Fruit fly (Drosophila melanogaster) whole organism, prepupa: ENCODE measurements around the gene CG13126.

Source experiments
- Blimp-1 ChIP-seq: fragments of 200-800 bp; sonication (Bioruptor generic); optimal IDR thresholded peaks from 3 replicates; lab custom pipeline; 2017; ENCODE audit warnings: missing biosample characterization, missing genetic modification characterization, mild to moderate bottlenecking, moderate library complexity, missing genetic modification reagents
- CG10631 ChIP-seq: fragments of 200-800 bp; sonication (Bioruptor generic); optimal IDR thresholded peaks from 2 replicates; lab custom pipeline; 2016; ENCODE audit warnings: missing biosample characterization, missing genetic modification characterization
- CG10669 ChIP-seq: fragments of 200-800 bp; sonication (Bioruptor generic); optimal IDR thresholded peaks from 3 replicates; lab custom pipeline; 2018; ENCODE audit warnings: missing biosample characterization, mild to moderate bottlenecking, missing genetic modification characterization, moderate library complexity
- CG11294 ChIP-seq: fragments of 200-800 bp; sonication (Bioruptor generic); IDR thresholded peaks from 2 replicates; pipeline ENCODE4 v1.3.6; 2022; ENCODE audit warnings: missing biosample characterization, missing genetic modification characterization
- CG11902 ChIP-seq: fragments of 200-800 bp; sonication (Bioruptor generic); optimal IDR thresholded peaks from 3 replicates; lab custom pipeline; 2016; ENCODE audit warnings: missing biosample characterization, missing genetic modification characterization
- CG15336 ChIP-seq: fragments of 200-800 bp; sonication (Bioruptor generic); IDR thresholded peaks from 2 replicates; pipeline ENCODE4 v1.3.6; 2022; ENCODE audit warnings: missing biosample characterization, missing genetic modification characterization
- CG1621 ChIP-seq: fragments of 200-800 bp; sonication (Bioruptor generic); optimal IDR thresholded peaks from 3 replicates; lab custom pipeline; 2018; ENCODE audit warnings: missing biosample characterization, mild to moderate bottlenecking, missing genetic modification characterization
- CG3032 ChIP-seq: fragments of 200-800 bp; optimal IDR thresholded peaks from 2 replicates; lab custom pipeline; 2019; ENCODE audit warnings: missing biosample characterization, mild to moderate bottlenecking, missing genetic modification characterization, moderate library complexity
- CG31627 ChIP-seq: fragments of 200-800 bp; sonication (Bioruptor generic); optimal IDR thresholded peaks from 3 replicates; lab custom pipeline; 2016; ENCODE audit warnings: missing biosample characterization, missing genetic modification characterization
- CG32006 ChIP-seq: fragments of 200-800 bp; sonication (Bioruptor generic); optimal IDR thresholded peaks from 3 replicates; lab custom pipeline; 2017; ENCODE audit warnings: missing biosample characterization, mild to moderate bottlenecking, missing genetic modification characterization
- CG34406 ChIP-seq: fragments of 200-800 bp; sonication (Bioruptor generic); optimal IDR thresholded peaks from 3 replicates; lab custom pipeline; 2016; ENCODE audit warnings: missing biosample characterization, missing genetic modification characterization
- CG3919 ChIP-seq: fragments of 200-800 bp; sonication (Bioruptor generic); optimal IDR thresholded peaks from 3 replicates; lab custom pipeline; 2016; ENCODE audit warnings: missing biosample characterization, missing genetic modification characterization
- CG4318 ChIP-seq: fragments of 200-800 bp; sonication (Bioruptor generic); optimal IDR thresholded peaks from 3 replicates; lab custom pipeline; 2017; ENCODE audit warnings: missing biosample characterization, mild to moderate bottlenecking, missing genetic modification characterization
- CG6163 ChIP-seq: fragments of 200-800 bp; sonication (Bioruptor generic); IDR thresholded peaks from 3 replicates; pipeline ENCODE4 v1.3.6; 2022; ENCODE audit warnings: missing biosample characterization, missing genetic modification characterization
- CG6808 ChIP-seq: fragments of 200-800 bp; sonication (Bioruptor generic); optimal IDR thresholded peaks from 3 replicates; lab custom pipeline; 2017; ENCODE audit warnings: missing biosample characterization, missing genetic modification characterization, mild to moderate bottlenecking, moderate library complexity, missing genetic modification reagents
- CG6854 ChIP-seq: fragments of 200-800 bp; sonication (Bioruptor generic); optimal IDR thresholded peaks from 2 replicates; lab custom pipeline; 2017; ENCODE audit warnings: missing biosample characterization, mild to moderate bottlenecking, missing genetic modification characterization
- CG8119 ChIP-seq: fragments of 200-800 bp; sonication (Bioruptor generic); IDR thresholded peaks from 3 replicates; pipeline ENCODE4 v1.3.6; 2022; ENCODE audit warnings: missing biosample characterization, missing genetic modification characterization
- CG8632 ChIP-seq: fragments of 200-800 bp; sonication (Bioruptor generic); optimal IDR thresholded peaks from 3 replicates; lab custom pipeline; 2016; ENCODE audit warnings: missing biosample characterization, missing genetic modification characterization
- CG9139 ChIP-seq: fragments of 200-800 bp; sonication (Bioruptor generic); optimal IDR thresholded peaks from 3 replicates; lab custom pipeline; 2017; ENCODE audit warnings: missing biosample characterization, mild to moderate bottlenecking, missing genetic modification characterization
- Eip78C ChIP-seq: fragments of 200-800 bp; sonication (Bioruptor generic); peaks from one replicate; lab custom pipeline; 2016; ENCODE audit warnings: missing biosample characterization, missing genetic modification characterization
- Eip93F ChIP-seq: fragments of 200-800 bp; sonication (Bioruptor generic); optimal IDR thresholded peaks from 2 replicates; lab custom pipeline; 2016; ENCODE audit warnings: missing biosample characterization, mild to moderate bottlenecking, missing genetic modification characterization
- Ets21C ChIP-seq: fragments of 200-800 bp; sonication (Bioruptor generic); optimal IDR thresholded peaks from 3 replicates; lab custom pipeline; 2016; ENCODE audit warnings: missing biosample characterization, missing genetic modification characterization
- Hr38 ChIP-seq: sonication (Bioruptor generic); optimal IDR thresholded peaks from 2 replicates; lab custom pipeline; 2016; ENCODE audit warnings: missing biosample characterization, missing genetic modification characterization
- Hr39 ChIP-seq: fragments of 200-800 bp; sonication (Bioruptor generic); optimal IDR thresholded peaks from 2 replicates; lab custom pipeline; 2016; ENCODE audit warnings: missing biosample characterization, missing genetic modification characterization
- Hr4 ChIP-seq: fragments of 200-800 bp; sonication (Bioruptor generic); optimal IDR thresholded peaks from 3 replicates; lab custom pipeline; 2016; ENCODE audit warnings: missing biosample characterization, missing genetic modification characterization
- Lpt ChIP-seq: fragments of 200-800 bp; sonication (Bioruptor generic); optimal IDR thresholded peaks from 3 replicates; lab custom pipeline; 2016; ENCODE audit warnings: missing biosample characterization, missing genetic modification characterization
- Met ChIP-seq: fragments of 200-800 bp; sonication (Bioruptor generic); optimal IDR thresholded peaks from 3 replicates; lab custom pipeline; 2016; ENCODE audit warnings: missing biosample characterization, missing genetic modification characterization
- OdsH ChIP-seq: fragments of 200-800 bp; sonication (Bioruptor generic); optimal IDR thresholded peaks from 3 replicates; lab custom pipeline; 2016; ENCODE audit warnings: missing biosample characterization, missing genetic modification characterization
- Smox ChIP-seq: fragments of 200-800 bp; sonication (Bioruptor generic); optimal IDR thresholded peaks from 3 replicates; lab custom pipeline; 2016; ENCODE audit warnings: missing biosample characterization, missing genetic modification characterization
- Sox102F ChIP-seq: fragments of 200-800 bp; sonication (Bioruptor generic); optimal IDR thresholded peaks from 2 replicates; lab custom pipeline; 2016; ENCODE audit warnings: missing biosample characterization, mild to moderate bottlenecking, missing genetic modification characterization
- Sox14 ChIP-seq: fragments of 200-800 bp; sonication (Bioruptor generic); optimal IDR thresholded peaks from 3 replicates; lab custom pipeline; 2016; ENCODE audit warnings: missing biosample characterization, missing genetic modification characterization
- Sox15 ChIP-seq: fragments of 200-800 bp; sonication (Bioruptor generic); optimal IDR thresholded peaks from 3 replicates; lab custom pipeline; 2016; ENCODE audit warnings: missing biosample characterization, missing genetic modification characterization
- achi ChIP-seq: fragments of 200-800 bp; sonication (Bioruptor generic); optimal IDR thresholded peaks from 3 replicates; lab custom pipeline; 2016; ENCODE audit warnings: missing biosample characterization, missing genetic modification characterization
- acj6 ChIP-seq: fragments of 200-800 bp; sonication (Bioruptor generic); optimal IDR thresholded peaks from 3 replicates; lab custom pipeline; 2016; ENCODE audit warnings: missing biosample characterization, missing genetic modification characterization
- dac ChIP-seq: fragments of 200-800 bp; sonication (Bioruptor generic); optimal IDR thresholded peaks from 2 replicates; lab custom pipeline; 2017; ENCODE audit warnings: missing biosample characterization, mild to moderate bottlenecking, missing genetic modification characterization
- eg ChIP-seq: fragments of 200-800 bp; sonication (Bioruptor generic); IDR thresholded peaks from 3 replicates; pipeline ENCODE4 v1.3.6; 2022; ENCODE audit warnings: missing biosample characterization, missing genetic modification characterization
- esn ChIP-seq: fragments of 200-800 bp; sonication (Bioruptor generic); optimal IDR thresholded peaks from 2 replicates; lab custom pipeline; 2016; ENCODE audit warnings: missing biosample characterization, mild to moderate bottlenecking, missing genetic modification characterization, moderate library complexity
- fd59A ChIP-seq: fragments of 200-800 bp; sonication (Bioruptor generic); optimal IDR thresholded peaks from 2 replicates; lab custom pipeline; 2017; ENCODE audit warnings: missing biosample characterization, mild to moderate bottlenecking, missing genetic modification characterization, missing genetic modification reagents
- fd85E ChIP-seq: fragments of 200-800 bp; sonication (Bioruptor generic); optimal IDR thresholded peaks from 3 replicates; lab custom pipeline; 2016; ENCODE audit warnings: missing biosample characterization, missing genetic modification characterization
- fkh ChIP-seq: fragments of 200-800 bp; sonication (Bioruptor generic); optimal IDR thresholded peaks from 3 replicates; lab custom pipeline; 2017; ENCODE audit warnings: missing biosample characterization, mild to moderate bottlenecking, missing genetic modification characterization, moderate library complexity
- pdm3 ChIP-seq: fragments of 200-800 bp; sonication (Bioruptor generic); optimal IDR thresholded peaks from 3 replicates; lab custom pipeline; 2016; ENCODE audit warnings: missing biosample characterization, missing genetic modification characterization
- salr ChIP-seq, 2 experiments: fragments of 200-800 bp; sonication (Bioruptor generic); optimal IDR thresholded peaks; 3 replicates each; lab custom pipeline; 2016 to 2018; ENCODE audit warnings: missing biosample characterization in 2 of 2, missing genetic modification characterization in 2 of 2, mild to moderate bottlenecking in 1 of 2
- spab ChIP-seq: fragments of 200-800 bp; sonication (Bioruptor generic); optimal IDR thresholded peaks from 2 replicates; lab custom pipeline; 2017; ENCODE audit warnings: missing biosample characterization, mild to moderate bottlenecking, missing genetic modification characterization, missing genetic modification reagents
- ss ChIP-seq, 2 experiments: fragments of 200-800 bp; sonication (Bioruptor generic); optimal IDR thresholded peaks; 2 replicates in 1 of 2; 3 replicates in 1 of 2; lab custom pipeline; 2017 to 2018; ENCODE audit warnings: mild to moderate bottlenecking in 2 of 2, missing biosample characterization in 2 of 2, missing genetic modification characterization in 2 of 2, moderate library complexity in 1 of 2
- topi ChIP-seq: fragments of 200-800 bp; sonication (Bioruptor generic); optimal IDR thresholded peaks from 3 replicates; lab custom pipeline; 2016; ENCODE audit warnings: missing biosample characterization, missing genetic modification characterization
- vri ChIP-seq: fragments of 200-800 bp; sonication (Bioruptor generic); optimal IDR thresholded peaks from 3 replicates; lab custom pipeline; 2016; ENCODE audit warnings: missing biosample characterization, mild to moderate bottlenecking, missing genetic modification characterization

CG13126 gene

DNA sequence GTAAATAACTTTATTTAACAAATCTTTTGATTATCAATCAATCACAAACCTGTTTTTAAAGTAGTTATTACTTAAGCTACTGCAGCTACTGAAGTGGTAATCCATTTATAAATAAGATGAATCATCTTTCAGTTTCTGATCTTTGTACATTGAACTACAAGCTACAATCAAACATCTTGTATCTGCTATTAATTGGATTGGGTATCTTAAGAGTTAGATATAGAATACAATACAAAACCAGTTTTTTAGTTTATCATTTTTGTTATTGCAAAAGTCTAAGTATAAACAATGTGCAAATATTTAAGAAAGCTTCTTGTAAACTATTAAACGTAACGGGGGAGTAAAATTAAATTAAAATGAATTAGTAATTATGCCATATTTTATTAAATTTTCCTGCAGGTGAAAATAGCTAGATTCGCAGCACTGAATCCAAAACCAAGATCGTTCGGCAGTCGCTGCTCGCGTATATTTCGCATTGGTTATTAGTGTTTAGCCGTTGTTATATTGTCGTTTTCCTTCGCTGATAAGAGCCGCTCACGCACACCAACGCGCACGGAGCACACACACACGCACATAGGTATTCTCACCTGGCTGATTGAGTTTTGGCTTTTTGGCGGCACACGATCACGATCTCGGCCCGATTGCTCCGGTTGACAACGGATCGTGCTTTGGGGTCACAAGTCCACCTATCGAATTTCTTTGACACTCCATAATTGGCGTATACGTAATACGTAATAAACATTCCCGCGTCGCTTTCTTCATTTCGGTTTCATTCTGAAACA lies 6.1 kb downstream of the CG13126 start:
- no peak for TF ChIP-seq acj6 (GFP tag; lab: Kevin White, UChicago)
- peak; percentile 23; the same call in 1 of the 3 replicates for TF ChIP-seq eg (GFP tag; lab: Robert Waterston, UW)
- TF ChIP-seq fkh (GFP tag; lab: Kevin White, UChicago): no peak
- TF ChIP-seq Smox (GFP tag; lab: Kevin White, UChicago): peak; percentile 22
- peak; percentile 0 to 14 for TF ChIP-seq ss (GFP tag; optimal IDR thresholded peaks at IDR 0.05; lab: Kevin White, UChicago)
- no peak for TF ChIP-seq CG34406
- TF ChIP-seq fd85E (GFP tag; lab: Kevin White, UChicago): no peak
- peak; percentile 34 for TF ChIP-seq Sox14 (GFP tag; lab: Kevin White, UChicago)
- peak; percentile 13 for TF ChIP-seq CG1621 (tag; lab: Kevin White, UChicago)
- TF ChIP-seq CG6163: 0 out of 3 replicates have a peak, but pooled peaks have one; percentile 49
- TF ChIP-seq spab (GFP tag; lab: Kevin White, UChicago): no peak
- no peak for TF ChIP-seq CG8119
- TF ChIP-seq Eip78C (GFP tag; lab: Kevin White, UChicago): peak; percentile 85
- no peak for TF ChIP-seq Lpt
- no peak for TF ChIP-seq CG3032
- no peak for TF ChIP-seq achi (GFP tag; lab: Kevin White, UChicago)
- no peak for TF ChIP-seq Ets21C
- TF ChIP-seq CG9139 (GFP tag; lab: Kevin White, UChicago): no peak
- peak; percentile 6 for TF ChIP-seq Hr39 (GFP tag; lab: Kevin White, UChicago)
- TF ChIP-seq Met (GFP tag; lab: Kevin White, UChicago): no peak
- TF ChIP-seq CG32006 (GFP tag; lab: Kevin White, UChicago): peak; percentile 46
- TF ChIP-seq OdsH (GFP tag; lab: Kevin White, UChicago): peak; percentile 10
- TF ChIP-seq CG6854 (GFP tag; lab: Kevin White, UChicago): no peak
- no peak for TF ChIP-seq dac (GFP tag; lab: Kevin White, UChicago)
- peak; percentile 50 for TF ChIP-seq esn (GFP tag; lab: Kevin White, UChicago)
- no peak for TF ChIP-seq Sox102F (GFP tag; lab: Kevin White, UChicago)
- peak; percentile 4 for TF ChIP-seq CG31627 (GFP tag; lab: Kevin White, UChicago)
- peak; percentile 22 for TF ChIP-seq topi
- peak; percentile 99 for TF ChIP-seq vri
- TF ChIP-seq CG15336 (GFP tag; lab: Robert Waterston, UW): no peak
- TF ChIP-seq CG11902 (GFP tag; lab: Kevin White, UChicago): no peak
- TF ChIP-seq Eip93F (GFP tag; lab: Kevin White, UChicago): peak; percentile 87
- TF ChIP-seq CG8632 (GFP tag; lab: Kevin White, UChicago): no peak
- peak; percentile 29 for TF ChIP-seq pdm3 (GFP tag; lab: Kevin White, UChicago)
- peak; percentile 5 for TF ChIP-seq Hr4 (GFP tag; lab: Kevin White, UChicago)
- peak in 1 of 2 experiments; percentile 12 for TF ChIP-seq salr (GFP tag; optimal IDR thresholded peaks at IDR 0.05; lab: Kevin White, UChicago)
- TF ChIP-seq fd59A: no peak
- no peak for TF ChIP-seq CG10669 (GFP tag; lab: Kevin White, UChicago)
- TF ChIP-seq, all 60 proteins: peak for 18

DNA sequence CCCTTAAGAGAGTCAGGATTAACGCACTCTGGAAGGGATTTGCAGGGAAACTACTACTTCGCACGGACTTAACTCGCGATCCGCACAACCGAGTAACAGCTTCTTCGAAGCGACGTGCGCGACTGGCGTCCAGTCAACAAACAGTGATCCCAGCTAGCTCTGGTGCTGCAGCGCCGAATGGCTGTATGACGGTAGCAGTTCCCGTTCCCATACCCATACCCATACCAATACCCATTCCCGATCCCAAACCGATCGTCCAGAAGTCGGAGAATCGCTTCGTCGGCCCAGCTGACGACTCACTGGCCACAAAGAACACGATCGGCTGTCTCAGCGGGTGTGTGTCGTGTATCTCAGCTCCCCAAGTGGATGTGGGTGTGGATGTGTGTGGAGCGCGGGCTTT lies 6.7 kb downstream of the CG13126 start, which contains the start of gene CG5853:
Gene CG5853 (minus strand): TSS at position 384 of the 400 bp plus-strand sequence.
- TF ChIP-seq Lpt: peak; percentile 8
- peak; percentile 16 for TF ChIP-seq fd85E (GFP tag; lab: Kevin White, UChicago)
- TF ChIP-seq salr (GFP tag; optimal IDR thresholded peaks at IDR 0.05; lab: Kevin White, UChicago): peak in 1 of 2 experiments; percentile 32
- TF ChIP-seq CG4318 (GFP tag; lab: Kevin White, UChicago): no peak
- peak; percentile 82 for TF ChIP-seq CG6854 (GFP tag; lab: Kevin White, UChicago)
- no peak for TF ChIP-seq OdsH (GFP tag; lab: Kevin White, UChicago)
- peak; percentile 3 for TF ChIP-seq CG3032
- TF ChIP-seq fkh (GFP tag; lab: Kevin White, UChicago): peak; percentile 18
- no peak for TF ChIP-seq Hr39 (GFP tag; lab: Kevin White, UChicago)
- no peak for TF ChIP-seq Blimp-1 (GFP tag; lab: Kevin White, UChicago)
- TF ChIP-seq CG34406: no peak
- peak; percentile 48; the same call in 1 of the 2 replicates for TF ChIP-seq CG15336 (GFP tag; lab: Robert Waterston, UW)
- no peak for TF ChIP-seq pdm3 (GFP tag; lab: Kevin White, UChicago)
- no peak for TF ChIP-seq CG10669 (GFP tag; lab: Kevin White, UChicago)
- TF ChIP-seq fd59A: no peak
- TF ChIP-seq Hr38: no peak
- TF ChIP-seq CG11294 (GFP tag; lab: Robert Waterston, UW): no peak
- no peak for TF ChIP-seq Sox15
- peak; percentile 55 to 70 for TF ChIP-seq ss (GFP tag; optimal IDR thresholded peaks at IDR 0.05; lab: Kevin White, UChicago)
- TF ChIP-seq Eip78C (GFP tag; lab: Kevin White, UChicago): no peak
- TF ChIP-seq CG6808 (GFP tag; lab: Kevin White, UChicago): peak; percentile 10
- no peak for TF ChIP-seq CG10631 (GFP tag; lab: Kevin White, UChicago)
- TF ChIP-seq CG3919: peak; percentile 46
- no peak for TF ChIP-seq Ets21C
- TF ChIP-seq achi (GFP tag; lab: Kevin White, UChicago): peak; percentile 34
- no peak for TF ChIP-seq CG31627 (GFP tag; lab: Kevin White, UChicago)
- peak; percentile 16 for TF ChIP-seq CG8632 (GFP tag; lab: Kevin White, UChicago)
